Worm (Caenorhabditis elegans): ENCODE results near the gene nhr-18.

- TF ChIP-seq cog-1 (tag; optimal IDR thresholded peaks at IDR 0.05): no peak
- no peak for TF ChIP-seq ztf-29 (GFP tag; IDR thresholded peaks at IDR 0.05)
- TF ChIP-seq flt-1 (GFP tag; IDR thresholded peaks at IDR 0.05): no peak
Observed at ce11 chrV:2278052-2278451, 51.0 kb downstream of the nhr-18 start, which contains the start of gene nhr-59.

Measured in whole organism, midembryonic.